Fruit fly (Drosophila melanogaster) whole organism, pupa: Measurements from ENCODE around the gene Tmtc4.
A peak's percentile ranks its signal among the peaks of the same experiment; 100 is the strongest.

Experiments used
- CG15710 ChIP-seq: fragments of 200-800 bp; sonication (Bioruptor generic); optimal IDR thresholded peaks from 2 replicates; lab custom pipeline; 2018; ENCODE audit warnings: missing biosample characterization, mild to moderate bottlenecking, missing genetic modification characterization, moderate library complexity
- CG17806 ChIP-seq: fragments of 200-800 bp; sonication (Bioruptor generic); optimal IDR thresholded peaks from 2 replicates; lab custom pipeline; 2018; ENCODE audit warnings: missing biosample characterization, mild to moderate bottlenecking, missing genetic modification characterization, moderate library complexity
- CG8301 ChIP-seq: fragments of 200-800 bp; sonication (Bioruptor generic); optimal IDR thresholded peaks from 2 replicates; lab custom pipeline; 2018; ENCODE audit warnings: missing biosample characterization, mild to moderate bottlenecking, missing genetic modification characterization
- D1 ChIP-seq: fragments of 200-800 bp; sonication (Bioruptor generic); optimal IDR thresholded peaks from 2 replicates; lab custom pipeline; 2018; ENCODE audit warnings: missing biosample characterization, mild to moderate bottlenecking, missing genetic modification characterization, moderate library complexity
- EcR ChIP-seq: fragments of 200-800 bp; sonication (Bioruptor generic); optimal IDR thresholded peaks from 3 replicates; lab custom pipeline; 2019; ENCODE audit warnings: missing biosample characterization, missing genetic modification characterization, mild to moderate bottlenecking, moderate library complexity, missing genetic modification reagents
- Ets98B ChIP-seq: fragments of 200-800 bp; sonication (Bioruptor generic); IDR thresholded peaks from 2 replicates; pipeline ENCODE4 v1.3.6; 2022; ENCODE audit warnings: missing biosample characterization, missing genetic modification characterization
- Pif1B ChIP-seq: fragments of 200-800 bp; sonication (Bioruptor generic); optimal IDR thresholded peaks from 3 replicates; lab custom pipeline; 2016; ENCODE audit warnings: missing biosample characterization, missing genetic modification characterization
- rn ChIP-seq: fragments of 200-800 bp; sonication (Bioruptor generic); IDR thresholded peaks from 2 replicates; pipeline ENCODE4 v1.3.6; 2022; ENCODE audit warnings: missing biosample characterization, missing genetic modification characterization

DNA sequence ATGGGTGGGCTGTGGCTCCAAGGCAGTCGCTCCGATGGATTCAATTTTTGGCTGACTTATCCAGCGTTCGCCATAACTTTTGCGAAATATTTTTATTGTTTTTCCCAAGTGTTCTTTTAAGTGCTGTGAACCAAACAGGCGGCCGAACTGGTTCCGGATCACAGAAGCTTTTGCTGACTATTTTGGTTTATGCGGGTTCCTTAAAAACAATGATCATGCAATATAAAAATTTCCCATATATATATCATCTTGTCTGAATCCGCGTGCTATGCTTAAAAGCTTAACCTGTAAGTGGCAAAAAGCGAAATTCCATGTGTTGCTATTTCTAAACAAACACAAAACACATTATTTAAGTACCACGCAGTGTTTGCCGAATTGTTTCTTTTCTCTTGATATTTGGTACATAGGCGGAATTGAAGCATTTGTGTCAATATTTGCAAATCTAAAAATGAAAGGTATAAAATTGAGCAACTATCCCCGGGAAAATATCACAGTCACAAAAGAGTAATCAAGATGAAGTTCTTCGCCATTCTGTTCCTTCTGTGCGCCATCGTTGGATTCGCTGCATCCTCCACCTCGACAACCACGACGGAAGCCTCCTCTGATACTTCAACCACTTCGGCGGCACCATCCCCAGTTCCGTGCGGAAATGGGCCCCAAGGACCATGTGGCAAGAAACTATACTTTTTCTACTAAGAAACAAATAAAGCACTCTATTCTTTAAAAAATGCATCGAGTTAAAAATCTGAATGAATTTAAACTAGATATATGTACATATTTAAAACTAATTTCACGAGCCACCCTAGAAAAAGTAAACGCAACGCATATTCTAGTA, 30.9 kb upstream of the Tmtc4 start, which contains the start of the genes CG6276 and CG44040:
- no peak for TF ChIP-seq D1 (tag; lab: Kevin White, UChicago)
- peak; percentile 73 for TF ChIP-seq Ets98B (GFP tag; lab: Robert Waterston, UW)
- TF ChIP-seq EcR (GFP tag; lab: Kevin White, UChicago): no peak
- TF ChIP-seq CG17806 (tag; lab: Kevin White, UChicago): peak; percentile 44
- TF ChIP-seq CG8301 (tag; lab: Kevin White, UChicago): peak; percentile 59
- no peak for TF ChIP-seq Pif1B (GFP tag; lab: Kevin White, UChicago)
- 0 out of 2 replicates have a peak, but pooled peaks have one; percentile 4 for TF ChIP-seq rn
- peak; percentile 46 for TF ChIP-seq CG15710 (tag; lab: Kevin White, UChicago)
